Worm (Caenorhabditis elegans) whole organism, L3 larva: ENCODE measurements around the gene str-238.

Experiments used
- R02D3.7 ChIP-seq: fragments of 150-350 bp; optimal IDR thresholded peaks from 2 replicates; lab custom pipeline; 2014; ENCODE audit warnings: missing biosample characterization, missing genetic modification characterization
- ZK546.5 ChIP-seq: sonication (generic microtip); optimal IDR thresholded peaks from 2 replicates; lab custom pipeline; 2017; ENCODE audit warnings: missing biosample characterization, missing genetic modification characterization
- aly-2 ChIP-seq: fragments of 150-350 bp; optimal IDR thresholded peaks from 2 replicates; lab custom pipeline; 2014; ENCODE audit warnings: missing biosample characterization, missing genetic modification characterization
- ama-1 ChIP-seq: fragments of 150-350 bp; optimal IDR thresholded peaks from 2 replicates; lab custom pipeline; 2018
- ceh-16 ChIP-seq: sonication (generic microtip); optimal IDR thresholded peaks from 2 replicates; lab custom pipeline; 2017; ENCODE audit warnings: missing biosample characterization, missing genetic modification characterization
- ceh-28 ChIP-seq: fragments of 150-350 bp; optimal IDR thresholded peaks from 2 replicates; lab custom pipeline; 2014; ENCODE audit warnings: missing biosample characterization, missing genetic modification reagents, missing genetic modification characterization
- ceh-82 ChIP-seq: fragments of 150-350 bp; optimal IDR thresholded peaks from 2 replicates; lab custom pipeline; 2014; ENCODE audit warnings: missing biosample characterization, missing genetic modification characterization
- ceh-9 ChIP-seq: sonication (generic microtip); optimal IDR thresholded peaks from 2 replicates; lab custom pipeline; 2018; ENCODE audit warnings: missing biosample characterization, missing genetic modification characterization
- daf-12 ChIP-seq: fragments of 150-350 bp; optimal IDR thresholded peaks from 2 replicates; lab custom pipeline; 2014; ENCODE audit warnings: missing biosample characterization, missing genetic modification reagents, missing genetic modification characterization
- egl-27 ChIP-seq: sonication (generic microtip); optimal IDR thresholded peaks from 4 replicates; lab custom pipeline; 2017; ENCODE audit warnings: missing biosample characterization, missing genetic modification reagents, missing genetic modification characterization
- egl-5 ChIP-seq: fragments of 150-350 bp; optimal IDR thresholded peaks from 2 replicates; lab custom pipeline; 2017; ENCODE audit warnings: missing biosample characterization, missing genetic modification reagents, missing genetic modification characterization, inconsistent platforms
- elt-1 ChIP-seq: fragments of 150-350 bp; optimal IDR thresholded peaks from 2 replicates; lab custom pipeline; 2014; ENCODE audit warnings: missing biosample characterization, missing genetic modification characterization
- elt-2 ChIP-seq: sonication (generic microtip); optimal IDR thresholded peaks from 2 replicates; lab custom pipeline; 2016; ENCODE audit warnings: missing genetic modification reagents, mild to moderate bottlenecking, missing genetic modification characterization, missing compliant biosample characterization
- elt-3 ChIP-seq, 3 experiments: fragments of 150-350 bp in 1 of 3; sonication (generic microtip) in 2 of 3; optimal IDR thresholded peaks; 2 replicates in 2 of 3; 4 replicates in 1 of 3; lab custom pipeline; 2014 to 2017; ENCODE audit warnings: missing biosample characterization in 3 of 3, missing genetic modification characterization in 3 of 3
- eor-1 ChIP-seq, 2 experiments: fragments of 150-350 bp; optimal IDR thresholded peaks; 2 replicates each; lab custom pipeline; 2014 to 2018; ENCODE audit warnings: missing biosample characterization in 2 of 2, missing genetic modification characterization in 2 of 2
- fkh-10 ChIP-seq: sonication (generic microtip); optimal IDR thresholded peaks from 2 replicates; lab custom pipeline; 2017; ENCODE audit warnings: missing biosample characterization, missing genetic modification reagents, missing genetic modification characterization
- fkh-2 ChIP-seq: fragments of 150-350 bp; optimal IDR thresholded peaks from 2 replicates; lab custom pipeline; 2014; ENCODE audit warnings: missing biosample characterization, missing genetic modification reagents, missing genetic modification characterization
- fos-1 ChIP-seq: fragments of 150-350 bp; optimal IDR thresholded peaks from 2 replicates; lab custom pipeline; 2014; ENCODE audit warnings: missing biosample characterization, missing genetic modification characterization
- hmg-11 ChIP-seq: sonication (generic microtip); optimal IDR thresholded peaks from 2 replicates; lab custom pipeline; 2016; ENCODE audit warnings: missing genetic modification characterization, missing compliant biosample characterization
- jun-1 ChIP-seq: fragments of 150-350 bp; optimal IDR thresholded peaks from 2 replicates; lab custom pipeline; 2014; ENCODE audit warnings: missing biosample characterization, missing genetic modification reagents, missing genetic modification characterization
- lin-15B ChIP-seq: fragments of 150-350 bp; optimal IDR thresholded peaks from 2 replicates; lab custom pipeline; 2014; ENCODE audit warnings: missing biosample characterization, missing genetic modification characterization
- lin-39 ChIP-seq: fragments of 150-350 bp; optimal IDR thresholded peaks from 2 replicates; lab custom pipeline; 2018; ENCODE audit warnings: missing biosample characterization, missing genetic modification reagents, missing genetic modification characterization
- lsy-12 ChIP-seq: sonication (generic microtip); optimal IDR thresholded peaks from 2 replicates; lab custom pipeline; 2016; ENCODE audit warnings: mild to moderate bottlenecking, missing genetic modification characterization, missing compliant biosample characterization
- mdl-1 ChIP-seq: fragments of 150-350 bp; optimal IDR thresholded peaks from 2 replicates; lab custom pipeline; 2014; ENCODE audit warnings: missing biosample characterization, missing genetic modification characterization
- mml-1 ChIP-seq: fragments of 150-350 bp; sonication (generic microtip); optimal IDR thresholded peaks from 3 replicates; lab custom pipeline; 2014; ENCODE audit warnings: missing biosample characterization, missing genetic modification characterization
- nfya-1 ChIP-seq: sonication (generic microtip); optimal IDR thresholded peaks from 2 replicates; lab custom pipeline; 2017; ENCODE audit warnings: missing genetic modification characterization, mild to moderate bottlenecking, missing compliant biosample characterization, antibody characterized with exemption, moderate library complexity; ENCODE audit not compliant: insufficient read depth
- nhr-11 ChIP-seq: fragments of 150-350 bp; optimal IDR thresholded peaks from 2 replicates; lab custom pipeline; 2014; ENCODE audit warnings: missing biosample characterization, missing genetic modification characterization
- nhr-12 ChIP-seq: fragments of 150-350 bp; optimal IDR thresholded peaks from 2 replicates; lab custom pipeline; 2014; ENCODE audit warnings: missing biosample characterization, missing genetic modification characterization
- nhr-23 ChIP-seq: fragments of 150-350 bp; optimal IDR thresholded peaks from 2 replicates; lab custom pipeline; 2014; ENCODE audit warnings: missing biosample characterization, missing genetic modification reagents, missing genetic modification characterization
- nhr-237 ChIP-seq: fragments of 150-350 bp; optimal IDR thresholded peaks from 2 replicates; lab custom pipeline; 2014; ENCODE audit warnings: missing biosample characterization, missing genetic modification characterization
- nhr-25 ChIP-seq: sonication (generic microtip); optimal IDR thresholded peaks from 2 replicates; lab custom pipeline; 2017; ENCODE audit warnings: missing biosample characterization, missing genetic modification characterization
- nhr-28 ChIP-seq: fragments of 150-350 bp; optimal IDR thresholded peaks from 2 replicates; lab custom pipeline; 2014; ENCODE audit warnings: missing biosample characterization, missing genetic modification characterization
- nhr-43 ChIP-seq: sonication (generic microtip); optimal IDR thresholded peaks from 2 replicates; lab custom pipeline; 2016; ENCODE audit warnings: mild to moderate bottlenecking, missing genetic modification characterization, missing compliant biosample characterization; ENCODE audit not compliant: poor library complexity, severe bottlenecking
- nhr-67 ChIP-seq: fragments of 150-350 bp; optimal IDR thresholded peaks from 2 replicates; lab custom pipeline; 2014; ENCODE audit warnings: missing biosample characterization, missing genetic modification characterization
- nhr-76 ChIP-seq: fragments of 150-350 bp; sonication (generic microtip); optimal IDR thresholded peaks from 5 replicates; lab custom pipeline; 2014; ENCODE audit warnings: missing biosample characterization, missing genetic modification characterization
- nhr-77 ChIP-seq: fragments of 150-350 bp; optimal IDR thresholded peaks from 2 replicates; lab custom pipeline; 2014; ENCODE audit warnings: missing biosample characterization, missing genetic modification characterization
- pha-4 ChIP-seq: fragments of 150-350 bp; optimal IDR thresholded peaks from 2 replicates; lab custom pipeline; 2014; ENCODE audit warnings: missing biosample characterization, missing genetic modification reagents, missing genetic modification characterization
- pqm-1 ChIP-seq: fragments of 150-350 bp; optimal IDR thresholded peaks from 2 replicates; lab custom pipeline; 2017; ENCODE audit warnings: missing biosample characterization, missing genetic modification characterization, inconsistent platforms
- sea-2 ChIP-seq: fragments of 150-350 bp; sonication (generic microtip); optimal IDR thresholded peaks from 4 replicates; lab custom pipeline; 2014; ENCODE audit warnings: missing biosample characterization, missing genetic modification reagents, missing genetic modification characterization
- skn-1 ChIP-seq: fragments of 150-350 bp; optimal IDR thresholded peaks from 2 replicates; lab custom pipeline; 2014; ENCODE audit warnings: missing biosample characterization, missing genetic modification characterization
- snpc-4 ChIP-seq: fragments of 150-350 bp; optimal IDR thresholded peaks from 2 replicates; lab custom pipeline; 2014; ENCODE audit warnings: missing biosample characterization, missing genetic modification characterization
- tbx-2 ChIP-seq: sonication (generic microtip); optimal IDR thresholded peaks from 2 replicates; lab custom pipeline; 2016; ENCODE audit warnings: mild to moderate bottlenecking, missing genetic modification characterization, missing compliant biosample characterization
- unc-39 ChIP-seq: sonication (generic microtip); optimal IDR thresholded peaks from 4 replicates; lab custom pipeline; 2017; ENCODE audit warnings: missing biosample characterization, missing genetic modification characterization
- unc-62 ChIP-seq: fragments of 150-350 bp; sonication (generic microtip); optimal IDR thresholded peaks from 4 replicates; lab custom pipeline; 2014; ENCODE audit warnings: missing biosample characterization, missing genetic modification reagents, missing genetic modification characterization
- zag-1 ChIP-seq: fragments of 150-350 bp; optimal IDR thresholded peaks from 2 replicates; lab custom pipeline; 2014; ENCODE audit warnings: missing biosample characterization, missing genetic modification characterization
- ztf-11 ChIP-seq: fragments of 150-350 bp; optimal IDR thresholded peaks from 2 replicates; lab custom pipeline; 2014; ENCODE audit warnings: missing biosample characterization, missing genetic modification characterization
- ztf-4 ChIP-seq: fragments of 150-350 bp; optimal IDR thresholded peaks from 2 replicates; lab custom pipeline; 2014; ENCODE audit warnings: missing biosample characterization, missing genetic modification characterization

Gene str-238

DNA sequence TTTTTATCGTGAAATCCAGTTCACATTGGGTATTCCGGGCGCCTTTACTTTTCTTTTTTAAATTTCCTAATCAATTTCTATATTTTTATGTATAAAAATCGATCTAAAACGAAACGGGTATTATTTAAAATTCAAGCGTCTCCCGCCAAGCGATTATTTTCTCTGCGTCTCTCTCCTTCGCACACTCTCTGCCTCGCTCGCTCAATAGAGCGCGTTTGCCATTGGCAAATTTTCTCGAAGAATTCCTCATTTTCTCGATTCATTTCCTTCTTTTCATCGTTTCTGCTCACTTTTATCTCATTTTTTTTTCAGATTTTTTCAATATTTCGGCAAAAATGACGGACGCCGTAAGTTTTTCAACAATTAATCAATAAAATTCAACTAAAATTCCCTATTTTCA is 8.4 kb downstream of the str-238 start, which contains the start of gene sti-1 (continued):
- TF ChIP-seq nhr-23 (tag; lab: Kevin White, UChicago) (peak; percentile 90), ZK546.5 (tag; lab: Kevin White, UChicago) (no peak), pqm-1 (tag; lab: Kevin White, UChicago) (peak; percentile 63), nhr-43 (tag; lab: Kevin White, UChicago) (peak; percentile 68), elt-1 (tag; lab: Kevin White, UChicago) (no peak), ceh-16 (tag; lab: Kevin White, UChicago) (no peak), nhr-77 (tag; lab: Kevin White, UChicago) (peak; percentile 76), elt-2 (tag; lab: Kevin White, UChicago) (peak; percentile 42)

DNA sequence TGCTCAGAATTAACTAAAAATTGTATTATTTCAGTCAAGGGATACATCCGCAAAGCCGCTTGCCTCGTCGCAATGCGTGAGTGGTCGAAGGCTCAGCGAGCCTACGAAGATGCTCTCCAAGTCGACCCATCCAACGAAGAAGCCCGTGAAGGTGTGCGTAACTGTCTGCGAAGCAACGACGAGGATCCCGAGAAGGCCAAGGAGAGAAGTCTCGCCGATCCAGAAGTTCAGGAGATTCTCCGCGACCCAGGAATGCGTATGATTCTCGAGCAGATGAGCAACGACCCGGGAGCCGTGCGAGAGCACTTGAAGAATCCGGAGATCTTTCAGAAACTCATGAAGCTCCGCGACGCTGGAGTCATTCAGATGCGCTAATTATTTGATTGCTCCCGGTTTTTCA is 9.5 kb downstream of the str-238 start:
- TF ChIP-seq ceh-9 (tag; lab: Kevin White, UChicago) (no peak), pqm-1 (tag; lab: Kevin White, UChicago) (no peak), lsy-12 (tag; lab: Kevin White, UChicago) (no peak), snpc-4 (tag; lab: Kevin White, UChicago) (no peak), nhr-237 (no peak), pha-4 (tag; lab: Kevin White, UChicago) (no peak), zag-1 (tag; lab: Kevin White, UChicago) (no peak)

DNA sequence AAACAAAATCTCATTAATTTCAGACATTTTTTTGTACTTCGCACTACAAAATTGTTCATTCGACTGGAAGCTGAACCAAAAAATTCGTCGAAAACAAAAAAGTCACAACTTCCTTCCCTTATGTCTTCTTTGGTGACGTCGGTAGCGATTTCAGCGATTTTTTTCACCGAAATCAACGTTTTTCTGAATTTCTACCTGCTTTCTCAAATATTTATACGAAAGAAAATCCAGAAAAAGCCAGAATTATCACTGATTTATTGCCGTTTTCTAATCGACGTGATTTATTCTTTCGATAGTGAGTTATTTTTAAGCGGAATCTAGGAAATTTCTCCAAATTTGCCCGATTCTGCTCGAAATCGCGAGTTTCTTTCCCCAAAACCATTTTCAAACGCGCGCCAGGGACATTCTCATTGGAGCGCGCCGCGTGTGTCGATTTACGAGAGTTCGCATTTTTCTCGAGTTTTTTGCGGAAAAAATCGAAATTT is 10.1 kb downstream of the str-238 start, which contains the start of gene srbc-58:
Gene srbc-58 (plus strand): TSS at position 121 of the 485 bp plus-strand sequence.
- no peak for TF ChIP-seq ztf-11 (tag; lab: Kevin White, UChicago)
- no peak for TF ChIP-seq ceh-16 (tag; lab: Kevin White, UChicago)
- TF ChIP-seq ZK546.5 (tag; lab: Kevin White, UChicago): no peak
- no peak for TF ChIP-seq nhr-76 (tag; lab: Kevin White, UChicago)
- no peak for TF ChIP-seq sea-2 (GFP tag; lab: Kevin White, UChicago)
- no peak for TF ChIP-seq mml-1
- no peak for TF ChIP-seq elt-1 (tag; lab: Kevin White, UChicago)
- TF ChIP-seq nhr-43 (tag; lab: Kevin White, UChicago): no peak
- no peak for TF ChIP-seq ceh-82 (tag; lab: Kevin White, UChicago)
- no peak for TF ChIP-seq nfya-1 (tag; lab: Kevin White, UChicago)
- TF ChIP-seq daf-12 (tag; lab: Kevin White, UChicago): no peak
- no peak for TF ChIP-seq fkh-2 (tag; lab: Kevin White, UChicago)
- TF ChIP-seq fos-1 (tag; lab: Kevin White, UChicago): no peak
- TF ChIP-seq ceh-28 (tag; lab: Kevin White, UChicago): no peak
- TF ChIP-seq aly-2 (tag; lab: Kevin White, UChicago): no peak
- no peak for TF ChIP-seq nhr-28 (tag; lab: Kevin White, UChicago)
- TF ChIP-seq nhr-25 (tag; lab: Kevin White, UChicago): peak; percentile 25
- TF ChIP-seq pha-4 (tag; lab: Kevin White, UChicago): peak; percentile 21
- no peak for TF ChIP-seq elt-3 (tag; optimal IDR thresholded peaks at IDR 0.05; lab: Kevin White, UChicago)
- peak; percentile 54 for TF ChIP-seq R02D3.7 (tag; lab: Kevin White, UChicago)
- no peak for TF ChIP-seq nhr-23 (tag; lab: Kevin White, UChicago)
- no peak for TF ChIP-seq lsy-12 (tag; lab: Kevin White, UChicago)
- no peak for TF ChIP-seq egl-27 (tag; lab: Kevin White, UChicago)
- no peak for TF ChIP-seq mdl-1 (tag; lab: Kevin White, UChicago)
- TF ChIP-seq jun-1 (tag; lab: Kevin White, UChicago): no peak
- no peak for TF ChIP-seq egl-5 (tag; lab: Kevin White, UChicago)
- TF ChIP-seq nhr-11 (tag; lab: Kevin White, UChicago): no peak
- no peak for TF ChIP-seq unc-39 (tag; lab: Kevin White, UChicago)
- TF ChIP-seq lin-15B: no peak
- peak; percentile 21 for TF ChIP-seq elt-2 (tag; lab: Kevin White, UChicago)
- no peak for TF ChIP-seq ceh-9 (tag; lab: Kevin White, UChicago)
- TF ChIP-seq unc-62 (GFP tag; lab: Kevin White, UChicago): no peak
- TF ChIP-seq nhr-77 (tag; lab: Kevin White, UChicago): no peak
- TF ChIP-seq eor-1 (tag; optimal IDR thresholded peaks at IDR 0.05; lab: Kevin White, UChicago): no peak
- peak; percentile 16 for TF ChIP-seq tbx-2 (tag; lab: Kevin White, UChicago)
- TF ChIP-seq fkh-10 (GFP tag; lab: Kevin White, UChicago): no peak
- no peak for TF ChIP-seq lin-39 (tag; lab: Kevin White, UChicago)
- no peak for TF ChIP-seq ztf-4 (tag; lab: Kevin White, UChicago)
- peak; percentile 93 for TF ChIP-seq ama-1 (lab: Kevin White, UChicago)
- no peak for TF ChIP-seq nhr-12 (tag; lab: Kevin White, UChicago)
- TF ChIP-seq skn-1 (tag; lab: Kevin White, UChicago): no peak
- TF ChIP-seq hmg-11 (tag; lab: Kevin White, UChicago): no peak
- no peak for TF ChIP-seq pqm-1 (tag; lab: Kevin White, UChicago)
- TF ChIP-seq nhr-67 (tag; lab: Kevin White, UChicago): no peak
- no peak for TF ChIP-seq snpc-4 (tag; lab: Kevin White, UChicago)
- no peak for TF ChIP-seq nhr-237
- TF ChIP-seq zag-1 (tag; lab: Kevin White, UChicago): no peak
